Worm (Caenorhabditis elegans) whole organism, L4/young adult: ENCODE results near the gene dmd-8.

ENCODE experiments used
- W03F9.2 ChIP-seq: fragments of 150-350 bp; optimal IDR thresholded peaks from 2 replicates; lab custom pipeline; 2014; ENCODE audit warnings: missing biosample characterization, missing genetic modification characterization
- dao-5 ChIP-seq: sonication (generic microtip); optimal IDR thresholded peaks from 2 replicates; lab custom pipeline; 2016; ENCODE audit warnings: missing genotype, missing genetic modification characterization, moderate library complexity, missing compliant biosample characterization
- him-1 ChIP-seq: sonication (generic microtip); optimal IDR thresholded peaks from 2 replicates; lab custom pipeline; 2016; ENCODE audit warnings: missing genotype, missing genetic modification reagents, missing genetic modification characterization, missing compliant biosample characterization

ce11 chrV:361291-361690 is 25.0 kb upstream of the dmd-8 start:
- TF ChIP-seq dao-5 (tag; lab: Kevin White, UChicago), result no peak
- TF ChIP-seq him-1 (tag; lab: Kevin White, UChicago), result no peak
- no peak for TF ChIP-seq W03F9.2 (tag; lab: Kevin White, UChicago)
